Worm (Caenorhabditis elegans) whole organism, L4/young adult: ENCODE results near the gene srg-23.

Experiments
- W03F9.2 ChIP-seq: fragments of 150-350 bp; optimal IDR thresholded peaks from 2 replicates; lab custom pipeline; 2014; ENCODE audit warnings: missing biosample characterization, missing genetic modification characterization
- dao-5 ChIP-seq: sonication (generic microtip); optimal IDR thresholded peaks from 2 replicates; lab custom pipeline; 2016; ENCODE audit warnings: missing genotype, missing genetic modification characterization, moderate library complexity, missing compliant biosample characterization
- him-1 ChIP-seq: sonication (generic microtip); optimal IDR thresholded peaks from 2 replicates; lab custom pipeline; 2016; ENCODE audit warnings: missing genotype, missing genetic modification reagents, missing genetic modification characterization, missing compliant biosample characterization

The srg-23 gene

DNA sequence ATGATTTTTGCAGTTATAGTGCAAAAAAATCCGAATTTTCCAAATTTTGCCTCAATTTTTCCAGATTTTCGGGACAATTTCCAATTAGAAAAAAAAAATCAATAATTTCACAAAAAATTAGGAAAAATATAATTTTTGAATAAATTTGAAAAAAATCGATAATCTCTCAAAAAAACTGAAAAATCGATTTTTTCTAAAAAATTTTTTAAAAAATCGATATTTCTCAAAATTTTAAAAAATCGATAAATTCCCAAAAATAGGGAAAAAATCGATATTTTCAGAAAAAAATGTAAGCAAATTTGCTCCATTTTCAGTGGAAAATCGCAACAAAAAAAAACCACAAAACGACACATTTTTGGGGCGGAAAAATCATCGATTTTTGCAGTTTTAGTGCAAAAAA, 28.1 kb downstream of the srg-23 start:
- TF ChIP-seq dao-5 (tag; lab: Kevin White, UChicago) (no peak), him-1 (no peak), W03F9.2 (tag; lab: Kevin White, UChicago) (no peak)

DNA sequence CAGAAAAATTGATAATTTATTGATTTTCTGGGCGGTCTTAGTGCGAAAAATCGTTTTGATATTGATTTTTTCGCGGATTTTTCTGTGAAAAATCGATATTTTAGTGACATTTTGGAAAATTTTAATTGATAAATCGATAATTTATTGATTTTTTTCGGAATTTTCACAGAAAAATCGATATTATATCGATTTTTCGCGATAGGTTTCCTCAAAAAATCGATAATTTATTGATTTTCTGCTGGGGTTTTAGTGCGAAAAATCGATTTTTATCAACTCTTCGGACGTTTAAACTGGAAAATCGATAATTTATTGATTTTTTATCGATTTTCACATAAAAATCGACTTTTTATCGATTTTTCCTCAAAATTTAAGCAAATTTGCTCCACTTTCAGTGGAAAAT, 28.5 kb downstream of the srg-23 start:
- TF ChIP-seq dao-5 (tag; lab: Kevin White, UChicago) = no peak
- TF ChIP-seq him-1 = no peak

- TF ChIP-seq him-1 (no peak), dao-5 (tag; lab: Kevin White, UChicago) (no peak), W03F9.2 (tag; lab: Kevin White, UChicago) (no peak)
These were observed 29.6 kb downstream of the srg-23 start for ce11 chrII:3066401-3066800.

ce11 chrII:3065086-3065485, 30.9 kb downstream of the srg-23 start:
- TF ChIP-seq W03F9.2 (tag; lab: Kevin White, UChicago) (no peak), dao-5 (tag; lab: Kevin White, UChicago) (no peak), him-1 (no peak)

DNA sequence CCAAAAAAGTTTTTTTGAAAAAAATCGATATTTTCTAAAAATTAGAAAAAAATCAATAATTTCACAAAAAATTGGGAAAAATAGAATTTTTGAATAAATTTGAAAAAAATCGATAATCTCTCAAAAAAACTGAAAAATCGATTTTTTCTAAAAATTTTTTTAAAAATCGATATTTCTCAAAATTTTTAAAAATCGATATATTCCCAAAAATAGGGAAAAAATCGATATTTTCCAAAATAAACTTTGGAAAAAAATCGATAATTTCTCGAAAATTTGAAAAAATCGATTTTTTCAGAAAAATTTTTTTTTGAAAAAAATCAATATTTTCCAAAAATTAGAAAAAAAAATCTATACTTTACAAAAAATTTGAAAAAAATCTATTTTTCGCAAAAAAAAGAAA, 31.3 kb downstream of the srg-23 start:
- no peak for TF ChIP-seq W03F9.2 (tag; lab: Kevin White, UChicago)
- no peak for TF ChIP-seq him-1
- no peak for TF ChIP-seq dao-5 (tag; lab: Kevin White, UChicago)

- no peak for TF ChIP-seq W03F9.2 (tag; lab: Kevin White, UChicago)
- TF ChIP-seq dao-5 (tag; lab: Kevin White, UChicago) = no peak
- no peak for TF ChIP-seq him-1
These were observed 32.0 kb downstream of the srg-23 start for ce11 chrII:3063984-3064383.

DNA sequence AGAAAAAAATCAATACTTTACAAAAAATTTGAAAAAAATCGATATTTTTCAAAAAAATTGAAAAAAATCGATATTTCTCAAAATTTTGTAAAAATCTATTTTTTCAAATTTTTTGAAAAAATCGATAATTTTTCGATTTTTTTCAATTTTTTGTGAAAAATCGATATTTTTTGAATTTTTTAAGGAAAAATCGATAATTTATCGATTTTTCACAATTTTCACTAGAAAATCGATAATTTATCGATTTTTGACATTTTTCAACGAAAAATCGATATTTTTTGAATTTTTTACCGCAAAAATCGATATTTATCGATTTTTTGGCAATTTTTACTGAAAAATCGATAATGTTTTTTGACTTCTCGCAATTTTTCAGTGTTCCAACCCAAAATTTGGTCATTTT, 32.6 kb downstream of the srg-23 start:
- TF ChIP-seq dao-5 (tag; lab: Kevin White, UChicago) (no peak), W03F9.2 (tag; lab: Kevin White, UChicago) (no peak), him-1 (no peak)

ce11 chrII:3062876-3063275, 33.1 kb downstream of the srg-23 start:
- TF ChIP-seq him-1 (no peak), dao-5 (tag; lab: Kevin White, UChicago) (no peak), W03F9.2 (tag; lab: Kevin White, UChicago) (no peak)

DNA sequence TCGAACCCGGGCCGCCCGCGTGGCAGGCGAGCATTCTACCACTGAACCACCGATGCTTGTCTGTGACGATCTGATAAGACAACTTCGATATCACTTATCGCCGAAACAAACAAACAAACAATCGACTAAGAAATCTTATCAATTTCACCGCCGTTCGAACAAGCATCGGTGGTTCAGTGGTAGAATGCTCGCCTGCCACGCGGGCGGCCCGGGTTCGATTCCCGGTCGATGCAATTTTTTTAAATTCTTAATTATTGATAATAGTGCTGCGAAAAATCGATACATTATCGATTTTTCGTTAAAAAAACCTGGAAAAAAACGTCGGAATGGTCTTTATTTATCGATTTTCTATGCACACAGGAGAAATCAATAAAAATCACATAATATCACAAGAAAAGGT, 33.7 kb downstream of the srg-23 start:
- TF ChIP-seq him-1 = no peak
- no peak for TF ChIP-seq W03F9.2 (tag; lab: Kevin White, UChicago)
- peak; percentile 28 for TF ChIP-seq dao-5 (tag; lab: Kevin White, UChicago)

DNA sequence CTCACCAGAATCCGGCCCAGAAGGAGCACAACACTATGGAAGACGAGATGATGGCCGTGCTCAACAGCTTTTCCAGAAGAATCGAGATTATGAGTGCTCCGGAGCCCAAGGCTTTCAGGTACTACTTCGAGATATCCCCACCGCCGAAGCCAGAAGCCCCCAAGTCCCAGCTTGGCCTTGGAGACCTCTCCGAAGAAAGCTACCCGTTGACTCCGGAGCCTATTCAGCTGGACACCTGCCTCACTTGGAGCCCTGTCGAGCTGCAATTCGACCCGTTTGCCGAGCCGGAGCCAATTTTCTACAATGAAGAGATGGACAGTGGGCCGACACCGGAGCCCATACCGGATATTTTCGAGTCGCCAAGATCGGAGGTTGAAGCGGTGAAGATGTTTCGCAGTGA, 34.4 kb downstream of the srg-23 start:
- TF ChIP-seq W03F9.2 (tag; lab: Kevin White, UChicago) = no peak
- no peak for TF ChIP-seq dao-5 (tag; lab: Kevin White, UChicago)
- TF ChIP-seq him-1 = no peak

DNA sequence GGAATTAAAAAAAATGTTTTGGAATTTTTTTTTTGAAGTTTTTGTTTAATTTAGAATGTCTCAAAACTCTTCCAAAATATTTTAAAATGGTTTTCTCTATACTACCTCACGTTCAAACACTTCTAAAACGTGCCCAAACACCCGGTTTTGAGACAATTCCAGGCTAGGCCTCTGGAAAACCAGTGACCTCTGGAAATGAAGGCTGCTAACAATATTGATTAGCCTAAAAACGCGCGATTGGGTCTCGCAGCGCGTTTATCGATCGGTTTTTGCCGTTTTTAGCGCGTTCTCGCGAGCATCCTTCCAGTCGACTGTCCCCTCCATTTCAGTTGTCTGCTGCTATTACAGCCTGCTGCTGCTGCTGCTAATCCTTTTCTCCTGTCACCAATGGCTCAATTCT, 35.2 kb downstream of the srg-23 start, which contains the start of gene Y25C1A.6:
Y25C1A.6 (plus strand) TSS at position 301 of the 400 bp plus-strand sequence.
- TF ChIP-seq dao-5 (tag; lab: Kevin White, UChicago) (no peak), W03F9.2 (tag; lab: Kevin White, UChicago) (no peak), him-1 (no peak)

- TF ChIP-seq dao-5 (tag; lab: Kevin White, UChicago) (no peak), him-1 (no peak), W03F9.2 (tag; lab: Kevin White, UChicago) (no peak)
These were observed 39.6 kb downstream of the srg-23 start, which contains the start of gene lin-8 for ce11 chrII:3056266-3056872. TSS of gene lin-8 (plus strand) at chrII:3056822.

DNA sequence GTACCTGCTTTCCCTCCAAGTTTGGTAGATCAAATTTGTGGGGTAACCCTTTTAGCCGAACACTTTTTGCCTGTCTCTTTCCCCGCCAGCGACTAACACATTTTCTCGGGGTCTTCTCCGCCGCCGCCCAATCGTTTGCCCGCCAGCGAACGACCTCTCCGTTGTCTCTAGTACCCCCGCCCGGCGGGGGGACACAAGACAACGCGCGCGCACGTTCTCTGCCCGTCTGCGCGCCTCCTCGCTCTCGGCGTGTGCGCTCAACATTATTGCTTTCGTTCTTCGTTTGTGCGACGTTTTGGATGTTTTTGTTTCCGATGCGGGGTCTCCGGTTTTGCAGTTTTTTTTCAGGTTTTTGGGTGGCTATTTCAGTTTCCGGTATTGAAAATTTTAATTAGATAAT, 40.4 kb downstream of the srg-23 start:
- TF ChIP-seq dao-5 (tag; lab: Kevin White, UChicago) (no peak), him-1 (no peak), W03F9.2 (tag; lab: Kevin White, UChicago) (no peak)

- TF ChIP-seq W03F9.2 (tag; lab: Kevin White, UChicago) (no peak), him-1 (no peak), dao-5 (tag; lab: Kevin White, UChicago) (no peak)
These were observed 41.3 kb downstream of the srg-23 start for ce11 chrII:3054622-3055021.

- TF ChIP-seq dao-5 (tag; lab: Kevin White, UChicago) = no peak
- TF ChIP-seq W03F9.2 (tag; lab: Kevin White, UChicago) = no peak
- TF ChIP-seq him-1 = no peak
These were observed 41.7 kb downstream of the srg-23 start, which contains the start of gene lido-13 for ce11 chrII:3054221-3054620. TSS of gene lido-13 (minus strand) at chrII:3054321.
